Worm (Caenorhabditis elegans): Measurements from ENCODE around the gene skpo-2.

The skpo-2 gene

DNA sequence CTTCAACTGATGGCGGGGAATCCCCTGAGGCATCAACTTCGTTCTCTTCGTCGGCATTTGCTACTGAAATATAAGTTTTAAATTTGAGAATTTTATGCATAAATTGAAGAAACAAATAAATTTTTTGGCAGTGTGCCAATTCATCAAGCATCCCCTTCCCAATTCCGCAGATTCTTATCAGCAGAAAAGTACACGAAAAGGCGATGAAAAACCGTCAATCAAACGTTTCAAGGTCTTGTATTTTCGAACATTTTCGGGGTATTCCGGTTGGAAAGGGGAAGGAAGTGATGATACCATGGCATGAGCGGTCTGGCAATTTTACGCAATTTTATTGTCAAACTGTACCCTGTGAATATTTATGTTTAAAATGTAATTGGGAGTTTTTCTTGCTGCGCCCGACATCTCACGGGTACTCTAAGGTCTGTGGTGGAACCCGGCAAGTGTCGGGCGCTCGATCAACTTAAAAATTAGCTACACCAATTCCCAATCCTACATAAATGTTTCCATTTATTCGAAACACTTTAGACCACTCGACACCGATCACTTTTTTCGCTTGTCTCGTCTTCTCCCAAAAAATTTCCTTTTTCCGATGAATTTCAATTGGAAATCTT lies 1.3 kb downstream of the skpo-2 start (continued):
- TF ChIP-seq lin-1 (GFP tag; IDR thresholded peaks at IDR 0.05) (no peak; the same call in 1 of the 2 replicates), nhr-77 (tag; optimal IDR thresholded peaks at IDR 0.05) (no peak), aha-1 (tag) (no peak), nhr-41 (GFP tag; IDR thresholded peaks at IDR 0.05) (no peak), nhr-111 (GFP tag; optimal IDR thresholded peaks at IDR 0.05) (no peak), hif-1 (tag; optimal IDR thresholded peaks at IDR 0.05) (no peak), nhr-48 (tag; optimal IDR thresholded peaks at IDR 0.05) (no peak), ZK337.2 (GFP tag; IDR thresholded peaks at IDR 0.05) (no peak), nhr-25 (tag; optimal IDR thresholded peaks at IDR 0.05; ENCODE audit: borderline replicate concordance, insufficient read depth) (peak; percentile 16), Y105C5A.15 (GFP tag; IDR thresholded peaks at IDR 0.05) (no peak), rbr-2 (tag; optimal IDR thresholded peaks at IDR 0.05) (no peak), tra-1 (GFP tag; IDR thresholded peaks at IDR 0.05) (no peak), unc-39 (tag; optimal IDR thresholded peaks at IDR 0.05) (no peak), ceh-82 (tag; optimal IDR thresholded peaks at IDR 0.05) (no peak), jun-1 (tag; optimal IDR thresholded peaks at IDR 0.05) (no peak), lsy-2 (tag; optimal IDR thresholded peaks at IDR 0.05) (no peak)

DNA sequence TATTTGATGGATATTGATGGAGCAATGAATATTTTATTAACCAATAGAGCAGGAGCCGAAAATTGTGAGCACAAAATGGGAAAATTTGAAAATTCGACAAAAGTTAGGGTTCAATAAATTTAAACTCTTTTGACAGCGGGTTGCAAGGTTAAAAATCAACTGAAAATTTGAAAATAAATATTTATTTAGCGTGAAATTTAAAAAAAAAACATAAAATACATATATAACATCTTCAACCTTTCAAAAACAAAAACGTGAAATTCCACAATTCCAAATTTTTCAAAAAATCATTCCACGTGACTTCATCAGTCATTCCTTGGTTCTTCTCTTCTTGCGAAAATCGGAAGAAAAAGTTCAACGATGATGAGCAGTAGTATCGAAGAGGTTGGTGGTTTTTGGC lies 6.9 kb downstream of the skpo-2 start, which contains the start of gene C16C8.18:
C16C8.18 (plus strand) TSS at position 301 of the 400 bp plus-strand sequence.
- no peak for TF ChIP-seq nhr-111 (GFP tag; optimal IDR thresholded peaks at IDR 0.05)
- TF ChIP-seq F26F4.8 (GFP tag; conservative IDR thresholded peaks at IDR 0.05) = no peak
- TF ChIP-seq F49E8.2 (tag; optimal IDR thresholded peaks at IDR 0.05; ENCODE audit: borderline replicate concordance) = no peak
- TF ChIP-seq Y48G9A.11 (GFP tag; IDR thresholded peaks at IDR 0.05) = no peak
- TF ChIP-seq mxl-3 (GFP tag; optimal IDR thresholded peaks at IDR 0.05) = no peak
- no peak for TF ChIP-seq lim-7 (GFP tag; IDR thresholded peaks at IDR 0.05)
- no peak for TF ChIP-seq mes-2 (tag; optimal IDR thresholded peaks at IDR 0.05; ENCODE audit: poor library complexity, severe bottlenecking)
- no peak for TF ChIP-seq zip-11 (GFP tag; IDR thresholded peaks at IDR 0.05)
- TF ChIP-seq nhr-28 (tag; optimal IDR thresholded peaks at IDR 0.05) = no peak
- TF ChIP-seq pqm-1 (tag; optimal IDR thresholded peaks at IDR 0.05) = no peak

ce11 chrII:3428158-3428704 lies 8.1 kb downstream of the skpo-2 start:
- no peak for TF ChIP-seq tag-97 (GFP tag; IDR thresholded peaks at IDR 0.05)
- TF ChIP-seq spr-3 (GFP tag; optimal IDR thresholded peaks at IDR 0.05) = no peak
- TF ChIP-seq lin-29 (GFP tag; IDR thresholded peaks at IDR 0.05) = no peak
- TF ChIP-seq mes-2 (tag; optimal IDR thresholded peaks at IDR 0.05; ENCODE audit: poor library complexity, severe bottlenecking) = no peak
- TF ChIP-seq daf-19 (GFP tag; conservative IDR thresholded peaks at IDR 0.05) = no peak
- TF ChIP-seq fos-1 (tag; optimal IDR thresholded peaks at IDR 0.05) = no peak
- no peak for TF ChIP-seq nhr-111 (GFP tag; optimal IDR thresholded peaks at IDR 0.05)
- TF ChIP-seq nhr-42 (GFP tag; IDR thresholded peaks at IDR 0.05) = no peak
- TF ChIP-seq skn-1 (tag; optimal IDR thresholded peaks at IDR 0.05) = no peak
- no peak for TF ChIP-seq ceh-28 (tag; optimal IDR thresholded peaks at IDR 0.05)
- TF ChIP-seq lin-38 (GFP tag; IDR thresholded peaks at IDR 0.05) = no peak
- 0 out of 2 replicates have a peak, but pooled peaks have one; percentile 20 for TF ChIP-seq egl-43 (GFP tag; IDR thresholded peaks at IDR 0.05)
- no peak for TF ChIP-seq zfp-2 (tag; optimal IDR thresholded peaks at IDR 0.05)
- peak; percentile 71 for TF ChIP-seq hmg-1.1 (GFP tag; IDR thresholded peaks at IDR 0.05)
- TF ChIP-seq duxl-1 (tag; optimal IDR thresholded peaks at IDR 0.05; ENCODE audit: poor library complexity) = no peak
- no peak for TF ChIP-seq F49E8.2 (tag; optimal IDR thresholded peaks at IDR 0.05; ENCODE audit: borderline replicate concordance)
- TF ChIP-seq nhr-10 (tag; optimal IDR thresholded peaks at IDR 0.05) = no peak
- peak; percentile 46 for TF ChIP-seq mep-1 (tag; optimal IDR thresholded peaks at IDR 0.05)
- TF ChIP-seq nhr-102 (tag; optimal IDR thresholded peaks at IDR 0.05) = no peak
- TF ChIP-seq ctbp-1 (GFP tag; IDR thresholded peaks at IDR 0.05) = 0 out of 2 replicates have a peak, but pooled peaks have one; percentile 33
- TF ChIP-seq saeg-2 (GFP tag; IDR thresholded peaks at IDR 0.05) = no peak
- TF ChIP-seq gei-8 (GFP tag; optimal IDR thresholded peaks at IDR 0.05) = no peak
- TF ChIP-seq T26A8.4 (GFP tag; IDR thresholded peaks at IDR 0.05) = no peak
- TF ChIP-seq aha-1 (tag) = peak; percentile 93
- peak in 1 of 2 experiments; percentile 29 for TF ChIP-seq lsy-2 (tag; optimal IDR thresholded peaks at IDR 0.05)
- TF ChIP-seq daf-12 (tag; optimal IDR thresholded peaks at IDR 0.05) = no peak
- TF ChIP-seq dmd-8 (GFP tag; IDR thresholded peaks at IDR 0.05) = no peak
